Worm (Caenorhabditis elegans) whole organism, L4 larva: ENCODE data around the gene rif-1.1.

ENCODE experiments used
- F26F4.8 ChIP-seq: fragments of 200-800 bp; sonication (Bioruptor generic); conservative IDR thresholded peaks from 2 replicates; pipeline ENCODE4 v1.3.6; 2022; ENCODE audit warnings: missing genetic modification characterization, missing compliant biosample characterization
- F44E2.7 ChIP-seq: fragments of 200-800 bp; sonication (Bioruptor generic); IDR thresholded peaks from 2 replicates; pipeline ENCODE4 v2.1.2; 2022; ENCODE audit warnings: missing genetic modification characterization, missing compliant biosample characterization
- Y5F2A.4 ChIP-seq: fragments of 200-800 bp; sonication (Bioruptor generic); optimal IDR thresholded peaks from 2 replicates; lab custom pipeline; 2018; ENCODE audit warnings: mild to moderate bottlenecking, missing genetic modification characterization, missing compliant biosample characterization
- ZK337.2 ChIP-seq: fragments of 200-800 bp; sonication (Bioruptor generic); IDR thresholded peaks from 2 replicates; pipeline ENCODE4 v1.3.6; 2022; ENCODE audit warnings: missing genetic modification reagents, missing genetic modification characterization, missing compliant biosample characterization
- ZK546.5 ChIP-seq, 2 experiments: sonication (generic microtip); optimal IDR thresholded peaks; 2 replicates each; lab custom pipeline; 2017; ENCODE audit warnings: missing biosample characterization in 2 of 2, missing genetic modification characterization in 2 of 2
- attf-4 ChIP-seq: sonication (generic microtip); optimal IDR thresholded peaks from 3 replicates; lab custom pipeline; 2017; ENCODE audit warnings: missing biosample characterization, missing genetic modification characterization
- ceh-28 ChIP-seq: fragments of 150-350 bp; optimal IDR thresholded peaks from 2 replicates; lab custom pipeline; 2014; ENCODE audit warnings: missing biosample characterization, missing genetic modification reagents, missing genetic modification characterization
- ceh-82 ChIP-seq: sonication (generic microtip); optimal IDR thresholded peaks from 2 replicates; lab custom pipeline; 2017; ENCODE audit warnings: missing biosample characterization, missing genetic modification characterization
- cey-2 ChIP-seq: sonication (generic microtip); optimal IDR thresholded peaks from 3 replicates; lab custom pipeline; 2017; ENCODE audit warnings: missing genetic modification characterization, mild to moderate bottlenecking, missing compliant biosample characterization, antibody characterized with exemption, borderline replicate concordance; ENCODE audit not compliant: insufficient read depth
- daf-12 ChIP-seq: fragments of 150-350 bp; optimal IDR thresholded peaks from 2 replicates; lab custom pipeline; 2014; ENCODE audit warnings: missing biosample characterization, missing genetic modification reagents, missing genetic modification characterization
- daf-16 ChIP-seq, 3 experiments: sonication (generic microtip); optimal IDR thresholded peaks; 2 replicates each; lab custom pipeline; 2016 to 2017; ENCODE audit warnings: missing genetic modification characterization in 3 of 3, missing genetic modification reagents in 3 of 3, mild to moderate bottlenecking in 2 of 3, missing compliant biosample characterization in 2 of 3, missing biosample characterization in 1 of 3, moderate library complexity in 1 of 3
- daf-19 ChIP-seq: fragments of 200-800 bp; sonication (Bioruptor generic); conservative IDR thresholded peaks from 2 replicates; pipeline ENCODE4 v1.3.6; 2022; ENCODE audit warnings: missing genetic modification characterization, missing compliant biosample characterization
- dpl-1 ChIP-seq: fragments of 150-350 bp; optimal IDR thresholded peaks from 2 replicates; lab custom pipeline; 2014; ENCODE audit warnings: missing biosample characterization, missing genetic modification reagents, missing genetic modification characterization
- lin-1 ChIP-seq: fragments of 200-800 bp; sonication (Bioruptor generic); IDR thresholded peaks from 2 replicates; pipeline ENCODE4 v1.3.6; 2022; ENCODE audit warnings: missing genetic modification reagents, missing genetic modification characterization, missing compliant biosample characterization
- mep-1 ChIP-seq: fragments of 150-350 bp; sonication (generic microtip); optimal IDR thresholded peaks from 3 replicates; lab custom pipeline; 2014; ENCODE audit warnings: missing biosample characterization, missing genetic modification characterization
- mes-2 ChIP-seq: sonication (generic microtip); optimal IDR thresholded peaks from 2 replicates; lab custom pipeline; 2016; ENCODE audit warnings: missing genotype, mild to moderate bottlenecking, missing genetic modification characterization, missing compliant biosample characterization; ENCODE audit not compliant: poor library complexity, severe bottlenecking
- nhr-10 ChIP-seq: fragments of 150-350 bp; optimal IDR thresholded peaks from 2 replicates; lab custom pipeline; 2014; ENCODE audit warnings: missing biosample characterization, missing genetic modification characterization
- nhr-42 ChIP-seq: fragments of 200-800 bp; sonication (Bioruptor generic); IDR thresholded peaks from 2 replicates; pipeline ENCODE4 v1.3.6; 2022; ENCODE audit warnings: missing genetic modification characterization, missing compliant biosample characterization
- nhr-77 ChIP-seq: fragments of 150-350 bp; optimal IDR thresholded peaks from 2 replicates; lab custom pipeline; 2014; ENCODE audit warnings: missing biosample characterization, missing genetic modification characterization
- rbr-2 ChIP-seq: sonication (generic microtip); optimal IDR thresholded peaks from 2 replicates; lab custom pipeline; 2016; ENCODE audit warnings: missing genotype, missing genetic modification characterization, missing compliant biosample characterization
- snpc-1.2 ChIP-seq: fragments of 200-800 bp; sonication (Bioruptor generic); IDR thresholded peaks from 2 replicates; pipeline ENCODE4 v1.3.6; 2022; ENCODE audit warnings: missing genetic modification reagents, missing genetic modification characterization, missing compliant biosample characterization
- tag-97 ChIP-seq: fragments of 200-800 bp; sonication (Bioruptor generic); IDR thresholded peaks from 2 replicates; pipeline ENCODE4 v1.3.6; 2022; ENCODE audit warnings: missing genetic modification characterization, missing compliant biosample characterization
- tra-1 ChIP-seq: fragments of 200-800 bp; sonication (Bioruptor generic); IDR thresholded peaks from 2 replicates; pipeline ENCODE4 v1.3.6; 2022; ENCODE audit warnings: missing genetic modification reagents, missing genetic modification characterization, missing compliant biosample characterization
- unc-62 ChIP-seq, 3 experiments: fragments of 150-350 bp in 1 of 3; sonication (generic microtip); optimal IDR thresholded peaks in 2 of 3; peaks in 1 of 3; 1 replicate in 1 of 3; 2 replicates in 2 of 3; lab custom pipeline; 2014 to 2017; ENCODE audit warnings: missing biosample characterization in 3 of 3, missing genetic modification characterization in 3 of 3, missing genetic modification reagents in 3 of 3, missing genotype in 1 of 3
- zag-1 ChIP-seq: fragments of 150-350 bp; optimal IDR thresholded peaks from 2 replicates; lab custom pipeline; 2014; ENCODE audit warnings: missing biosample characterization, missing genetic modification characterization
- zfp-2 ChIP-seq: sonication (generic microtip); optimal IDR thresholded peaks from 2 replicates; lab custom pipeline; 2016; ENCODE audit warnings: mild to moderate bottlenecking, missing genetic modification characterization, missing compliant biosample characterization

Gene rif-1.1

ce11 chrIV:17431287-17431686, 29.8 kb downstream of the rif-1.1 start, which contains the start of gene lact-6:
lact-6 (minus strand) TSS chrIV:17431387.
- TF ChIP-seq mep-1 (tag; lab: Kevin White, UChicago) (no peak), ZK546.5 (tag; optimal IDR thresholded peaks at IDR 0.05; lab: Kevin White, UChicago) (no peak), ceh-82 (tag; lab: Kevin White, UChicago) (no peak), nhr-10 (tag; lab: Kevin White, UChicago) (no peak), ceh-28 (tag; lab: Kevin White, UChicago) (no peak), F44E2.7 (GFP tag; lab: Robert Waterston, UW) (no peak), daf-12 (tag; lab: Kevin White, UChicago) (no peak), nhr-42 (GFP tag; lab: Robert Waterston, UW) (no peak), nhr-77 (tag; lab: Kevin White, UChicago) (no peak), F26F4.8 (GFP tag; lab: Robert Waterston, UW) (no peak), daf-16 (GFP tag; optimal IDR thresholded peaks at IDR 0.05; lab: Kevin White, UChicago) (no peak), daf-16 (tag; optimal IDR thresholded peaks at IDR 0.05; lab: Kevin White, UChicago) (no peak), tra-1 (GFP tag; lab: Robert Waterston, UW) (no peak)
- TF ChIP-seq, all 104 proteins: peak for 0

ce11 chrIV:17427423-17427822, 33.6 kb downstream of the rif-1.1 start, which contains the start of gene C06A12.3:
C06A12.3 (plus strand) TSS chrIV:17427723.
- no peak for TF ChIP-seq cey-2 (tag; lab: Kevin White, UChicago)
- no peak for TF ChIP-seq mes-2 (tag; lab: Kevin White, UChicago)
- TF ChIP-seq daf-19, result no peak
- no peak for TF ChIP-seq attf-4
- no peak for TF ChIP-seq zag-1 (tag; lab: Kevin White, UChicago)
- TF ChIP-seq lin-1 (GFP tag; lab: Robert Waterston, UW), result no peak
- TF ChIP-seq Y5F2A.4 (GFP tag; lab: Kevin White, UChicago), result no peak
- no peak for TF ChIP-seq zfp-2 (tag; lab: Kevin White, UChicago)

ce11 chrIV:17426970-17427369, 34.1 kb downstream of the rif-1.1 start:
- TF ChIP-seq rbr-2 (tag; lab: Kevin White, UChicago) (peak; percentile 20), F26F4.8 (GFP tag; lab: Robert Waterston, UW) (no peak), unc-62 (GFP tag; optimal IDR thresholded peaks at IDR 0.05 in 1 of 2; lab: Kevin White, UChicago) (peak in 1 of 2 experiments; percentile 97), unc-62 (tag; optimal IDR thresholded peaks at IDR 0.05; lab: Kevin White, UChicago) (no peak)

ce11 chrIV:17417723-17418122, 43.3 kb downstream of the rif-1.1 start, which contains the start of gene npr-26:
npr-26 (minus strand) TSS chrIV:17417823.
- TF ChIP-seq ZK337.2 (GFP tag; lab: Robert Waterston, UW) (no peak), snpc-1.2 (GFP tag; lab: Robert Waterston, UW) (no peak), dpl-1 (GFP tag; lab: Kevin White, UChicago) (no peak), unc-62 (GFP tag; optimal IDR thresholded peaks at IDR 0.05 in 1 of 2; lab: Kevin White, UChicago) (no peak), unc-62 (tag; optimal IDR thresholded peaks at IDR 0.05; lab: Kevin White, UChicago) (no peak)

- TF ChIP-seq unc-62 (GFP tag; optimal IDR thresholded peaks at IDR 0.05 in 1 of 2; lab: Kevin White, UChicago) (peak in 1 of 2 experiments; percentile 90), unc-62 (tag; optimal IDR thresholded peaks at IDR 0.05; lab: Kevin White, UChicago) (no peak), tag-97 (GFP tag; lab: Robert Waterston, UW) (no peak)
These were observed 47.7 kb downstream of the rif-1.1 start for ce11 chrIV:17413343-17413742.
